Worm (Caenorhabditis elegans) whole organism, early embryonic: ENCODE results near the gene F52D1.2.

Source experiments
- aly-1 ChIP-seq: sonication (generic microtip); optimal IDR thresholded peaks from 2 replicates; lab custom pipeline; 2016; ENCODE audit warnings: missing genetic modification characterization, missing compliant biosample characterization
- ama-1 ChIP-seq: fragments of 150-350 bp; optimal IDR thresholded peaks from 2 replicates; lab custom pipeline; 2014
- ceh-13 ChIP-seq: fragments of 200-800 bp; sonication (Bioruptor generic); optimal IDR thresholded peaks from 2 replicates; lab custom pipeline; 2018; ENCODE audit warnings: mild to moderate bottlenecking, missing genetic modification characterization, missing compliant biosample characterization
- ceh-36 ChIP-seq: sonication (generic microtip); optimal IDR thresholded peaks from 2 replicates; lab custom pipeline; 2016; ENCODE audit warnings: missing genetic modification characterization, inconsistent platforms, missing compliant biosample characterization
- ets-7 ChIP-seq: sonication (generic microtip); optimal IDR thresholded peaks from 2 replicates; lab custom pipeline; 2016; ENCODE audit warnings: missing genotype, missing genetic modification characterization, missing compliant biosample characterization
- flt-1 ChIP-seq: fragments of 200-800 bp; sonication (Bioruptor generic); IDR thresholded peaks from 2 replicates; pipeline ENCODE4 v1.3.6; 2022; ENCODE audit warnings: missing genetic modification characterization, missing compliant biosample characterization
- hmbx-1 ChIP-seq: sonication (generic microtip); optimal IDR thresholded peaks from 2 replicates; lab custom pipeline; 2016; ENCODE audit warnings: mild to moderate bottlenecking, missing genetic modification characterization, missing compliant biosample characterization
- hmg-4 ChIP-seq: fragments of 200-800 bp; sonication (Bioruptor generic); optimal IDR thresholded peaks from 2 replicates; lab custom pipeline; 2018; ENCODE audit warnings: mild to moderate bottlenecking, missing genetic modification characterization, missing compliant biosample characterization
- pes-1 ChIP-seq: fragments of 200-800 bp; sonication (Bioruptor generic); IDR thresholded peaks from 2 replicates; pipeline ENCODE4 v1.3.6; 2022; ENCODE audit warnings: missing genetic modification reagents, missing genetic modification characterization, missing compliant biosample characterization
- tbx-11 ChIP-seq: fragments of 200-800 bp; sonication (Bioruptor generic); IDR thresholded peaks from 2 replicates; pipeline ENCODE4 v1.3.6; 2022; ENCODE audit warnings: missing genetic modification characterization, missing compliant biosample characterization

- TF ChIP-seq ama-1 (no peak), hmbx-1 (tag; lab: Kevin White, UChicago) (no peak), flt-1 (GFP tag; lab: Robert Waterston, UW) (no peak), tbx-11 (GFP tag; lab: Robert Waterston, UW) (no peak), ceh-13 (no peak), ets-7 (tag; lab: Kevin White, UChicago) (no peak), hmg-4 (GFP tag; lab: Kevin White, UChicago) (no peak), ceh-36 (tag; lab: Kevin White, UChicago) (no peak), pes-1 (GFP tag; lab: Robert Waterston, UW) (no peak), aly-1 (tag; lab: Kevin White, UChicago) (no peak)
Observed at ce11 chrX:467338-467823, 17.4 kb upstream of the F52D1.2 start.
